Fruit fly (Drosophila melanogaster): Measurements from ENCODE around the gene Notum.

DNA sequence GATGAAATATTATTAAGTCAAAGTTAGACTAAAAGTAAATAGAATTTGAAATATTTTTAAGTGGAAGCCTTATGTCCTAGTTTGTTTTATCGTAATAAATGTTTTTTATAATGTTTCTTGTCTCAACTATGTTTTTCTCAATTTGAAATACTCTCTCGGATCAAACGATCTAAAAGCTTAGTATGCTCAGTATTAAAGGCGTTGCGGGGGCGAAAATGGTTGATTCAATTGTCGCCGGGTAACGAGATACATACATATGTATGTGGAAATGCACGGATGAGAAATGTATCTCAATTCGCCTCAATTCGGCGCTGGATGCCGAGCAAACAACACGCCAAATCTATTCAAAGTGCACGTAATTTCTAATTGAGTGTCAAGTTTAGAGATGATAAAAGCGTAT lies 11.9 kb downstream of the Notum start, which contains the start of gene CG5895:
- no peak for TF ChIP-seq CG8478 (optimal IDR thresholded peaks at IDR 0.05)
- no peak for TF ChIP-seq usp (GFP tag; optimal IDR thresholded peaks at IDR 0.05)
- TF ChIP-seq psq (optimal IDR thresholded peaks at IDR 0.05), result no peak
